Fruit fly (Drosophila melanogaster) whole organism, embryonic: ENCODE measurements around the gene Rtnl1.

Experiments
- CG10654 ChIP-seq: fragments of 200-800 bp; sonication (Bioruptor generic); optimal IDR thresholded peaks from 2 replicates; lab custom pipeline; 2016; ENCODE audit warnings: missing biosample characterization, missing genetic modification characterization
- CG11093 ChIP-seq: fragments of 200-800 bp; sonication (Bioruptor generic); IDR thresholded peaks from 3 replicates; pipeline ENCODE4 v1.3.6; 2022; ENCODE audit warnings: missing biosample characterization, missing genetic modification characterization
- CG12659 ChIP-seq: fragments of 200-800 bp; sonication (Bioruptor generic); optimal IDR thresholded peaks from 3 replicates; lab custom pipeline; 2017; ENCODE audit warnings: mild to moderate bottlenecking, missing biosample characterization, missing genetic modification reagents, missing genetic modification characterization
- CG16863 ChIP-seq: fragments of 200-800 bp; sonication (Bioruptor generic); optimal IDR thresholded peaks from 3 replicates; lab custom pipeline; 2016; ENCODE audit warnings: missing biosample characterization, missing genetic modification characterization
- CG17186 ChIP-seq: fragments of 200-800 bp; sonication (Bioruptor generic); optimal IDR thresholded peaks from 3 replicates; lab custom pipeline; 2017; ENCODE audit warnings: missing biosample characterization, missing genetic modification reagents, missing genetic modification characterization
- CG17361 ChIP-seq: fragments of 200-800 bp; sonication (Bioruptor generic); IDR thresholded peaks from 3 replicates; pipeline ENCODE4 v1.3.6; 2022; ENCODE audit warnings: missing biosample characterization, missing genetic modification characterization
- CG17568 ChIP-seq: fragments of 200-800 bp; sonication (Bioruptor generic); optimal IDR thresholded peaks from 2 replicates; lab custom pipeline; 2018; ENCODE audit warnings: missing biosample characterization, mild to moderate bottlenecking, missing genetic modification characterization, moderate library complexity
- CG17829 ChIP-seq: fragments of 200-800 bp; optimal IDR thresholded peaks from 2 replicates; lab custom pipeline; 2019; ENCODE audit warnings: missing biosample characterization, mild to moderate bottlenecking, missing genetic modification characterization, moderate library complexity
- CG18011 ChIP-seq: fragments of 200-800 bp; sonication (Bioruptor generic); optimal IDR thresholded peaks from 2 replicates; lab custom pipeline; 2017; ENCODE audit warnings: missing biosample characterization, missing genetic modification characterization, mild to moderate bottlenecking, moderate library complexity, missing genotype
- CG2199 ChIP-seq: fragments of 200-800 bp; sonication (Bioruptor generic); IDR thresholded peaks from 3 replicates; pipeline ENCODE4 v1.3.6; 2022; ENCODE audit warnings: missing biosample characterization, missing genetic modification characterization
- CG2678 ChIP-seq: fragments of 200-800 bp; sonication (Bioruptor generic); optimal IDR thresholded peaks from 3 replicates; lab custom pipeline; 2019; ENCODE audit warnings: missing biosample characterization, mild to moderate bottlenecking, missing genetic modification characterization, moderate library complexity
- CG34224 ChIP-seq: fragments of 200-800 bp; sonication (Bioruptor generic); IDR thresholded peaks from 3 replicates; pipeline ENCODE4 v1.3.6; 2022; ENCODE audit warnings: missing biosample characterization, missing genetic modification characterization; ENCODE audit not compliant: partially characterized antibody
- CG3726 ChIP-seq: fragments of 200-800 bp; sonication (Bioruptor generic); IDR thresholded peaks from 3 replicates; pipeline ENCODE4, ENCODE4 v1.3.6; 2022; ENCODE audit warnings: missing biosample characterization, missing genetic modification characterization
- CG5180 ChIP-seq: fragments of 200-800 bp; sonication (Bioruptor generic); optimal IDR thresholded peaks from 3 replicates; lab custom pipeline; 2017; ENCODE audit warnings: missing biosample characterization, missing genetic modification characterization, mild to moderate bottlenecking, moderate library complexity, missing genetic modification reagents
- CG6813 ChIP-seq: fragments of 200-800 bp; sonication (Bioruptor generic); optimal IDR thresholded peaks from 2 replicates; lab custom pipeline; 2017; ENCODE audit warnings: missing biosample characterization, missing genetic modification characterization, mild to moderate bottlenecking, moderate library complexity, missing genetic modification reagents
- CG7271 ChIP-seq: fragments of 200-800 bp; sonication (Bioruptor generic); optimal IDR thresholded peaks from 2 replicates; lab custom pipeline; 2018; ENCODE audit warnings: missing biosample characterization, mild to moderate bottlenecking, missing genetic modification characterization, moderate library complexity
- CTCF ChIP-seq: fragments of 200-800 bp; sonication (Bioruptor generic); optimal IDR thresholded peaks from 2 replicates; lab custom pipeline; 2017; ENCODE audit warnings: missing biosample characterization, mild to moderate bottlenecking, missing genetic modification characterization, moderate library complexity
- Dip2 ChIP-seq: fragments of 200-800 bp; sonication (Bioruptor generic); IDR thresholded peaks from 2 replicates; pipeline ENCODE4 v1.3.6; 2022; ENCODE audit warnings: missing biosample characterization, missing genetic modification characterization
- E2f2 ChIP-seq: fragments of 200-800 bp; sonication (Bioruptor generic); IDR thresholded peaks from 2 replicates; pipeline ENCODE4 v1.3.6; 2022; ENCODE audit warnings: missing biosample characterization, missing genetic modification characterization
- Gsc ChIP-seq: fragments of 200-800 bp; sonication (Bioruptor generic); IDR thresholded peaks from 2 replicates; pipeline ENCODE4 v1.3.6; 2022; ENCODE audit warnings: missing biosample characterization, missing genetic modification characterization
- HHEX ChIP-seq: fragments of 200-800 bp; sonication (Bioruptor generic); optimal IDR thresholded peaks from 3 replicates; lab custom pipeline; 2017; ENCODE audit warnings: missing biosample characterization, mild to moderate bottlenecking, missing genetic modification characterization, missing genetic modification reagents
- HLH4C ChIP-seq: fragments of 200-800 bp; sonication (Bioruptor generic); IDR thresholded peaks from 3 replicates; pipeline ENCODE4 v1.3.6; 2022; ENCODE audit warnings: missing biosample characterization, missing genetic modification characterization; ENCODE audit not compliant: partially characterized antibody
- HLHmδ ChIP-seq: fragments of 200-800 bp; sonication (Bioruptor generic); optimal IDR thresholded peaks from 2 replicates; lab custom pipeline; 2018; ENCODE audit warnings: missing biosample characterization, mild to moderate bottlenecking, missing genetic modification characterization, moderate library complexity
- Max ChIP-seq: fragments of 200-800 bp; sonication (Bioruptor generic); optimal IDR thresholded peaks from 2 replicates; lab custom pipeline; 2016; ENCODE audit warnings: missing biosample characterization, mild to moderate bottlenecking, missing genetic modification characterization
- Meics ChIP-seq: fragments of 200-800 bp; sonication (Bioruptor generic); optimal IDR thresholded peaks from 2 replicates; lab custom pipeline; 2017; ENCODE audit warnings: missing biosample characterization, mild to moderate bottlenecking, missing genetic modification characterization
- Sox100B ChIP-seq: fragments of 200-800 bp; sonication (Bioruptor generic); optimal IDR thresholded peaks from 3 replicates; lab custom pipeline; 2018; ENCODE audit warnings: missing biosample characterization, mild to moderate bottlenecking, missing genetic modification characterization
- Tbp ChIP-seq: fragments of >200 bp; optimal IDR thresholded peaks from 2 replicates; lab custom pipeline; 2018; ENCODE audit warnings: missing biosample characterization, missing genetic modification characterization
- al ChIP-seq: fragments of 200-800 bp; sonication (Bioruptor generic); IDR thresholded peaks from 2 replicates; pipeline ENCODE4 v1.3.6; 2022; ENCODE audit warnings: missing biosample characterization, missing genetic modification characterization
- bab2 ChIP-seq: fragments of 200-800 bp; sonication (Bioruptor generic); optimal IDR thresholded peaks from 2 replicates; lab custom pipeline; 2016; ENCODE audit warnings: missing biosample characterization, missing genetic modification characterization
- bowl ChIP-seq: fragments of 200-800 bp; sonication (Bioruptor generic); IDR thresholded peaks from 2 replicates; pipeline ENCODE4 v1.3.6; 2022; ENCODE audit warnings: missing biosample characterization, missing genetic modification characterization
- cas ChIP-seq: fragments of 200-800 bp; sonication (Bioruptor generic); IDR thresholded peaks from 2 replicates; pipeline ENCODE4 v1.3.6; 2022; ENCODE audit warnings: missing biosample characterization, missing genetic modification characterization
- chm ChIP-seq: fragments of 200-800 bp; sonication (Bioruptor generic); IDR thresholded peaks from 2 replicates; pipeline ENCODE4 v1.3.6; 2022; ENCODE audit warnings: missing biosample characterization, missing genetic modification characterization
- gce ChIP-seq: fragments of 200-800 bp; sonication (Bioruptor generic); IDR thresholded peaks from 3 replicates; pipeline ENCODE4 v1.3.6; 2022; ENCODE audit warnings: missing biosample characterization, missing genetic modification characterization
- gsb ChIP-seq: fragments of 200-800 bp; sonication (Bioruptor generic); IDR thresholded peaks from 2 replicates; pipeline ENCODE4 v1.3.6; 2022; ENCODE audit warnings: missing biosample characterization, missing genetic modification characterization
- gsb-n ChIP-seq: fragments of 200-800 bp; sonication (Bioruptor generic); optimal IDR thresholded peaks from 3 replicates; lab custom pipeline; 2018; ENCODE audit warnings: missing biosample characterization, mild to moderate bottlenecking, missing genetic modification characterization
- hb ChIP-seq: fragments of 200-800 bp; sonication (Bioruptor generic); IDR thresholded peaks from 3 replicates; pipeline ENCODE4 v1.3.6; 2022; ENCODE audit warnings: missing biosample characterization, missing genetic modification characterization; ENCODE audit not compliant: partially characterized antibody
- jumu ChIP-seq: fragments of 200-800 bp; sonication (Bioruptor generic); optimal IDR thresholded peaks from 3 replicates; lab custom pipeline; 2016; ENCODE audit warnings: missing biosample characterization, missing genetic modification characterization
- kni ChIP-seq: fragments of 200-800 bp; sonication (Bioruptor generic); optimal IDR thresholded peaks from 3 replicates; lab custom pipeline; 2017; ENCODE audit warnings: mild to moderate bottlenecking, missing biosample characterization, missing genetic modification reagents, missing genetic modification characterization
- lmd ChIP-seq: fragments of 200-800 bp; sonication (Bioruptor generic); IDR thresholded peaks from 2 replicates; pipeline ENCODE4 v1.3.6; 2022; ENCODE audit warnings: missing biosample characterization, missing genetic modification characterization
- luna ChIP-seq: fragments of 200-800 bp; sonication (Bioruptor generic); optimal IDR thresholded peaks from 2 replicates; lab custom pipeline; 2016; ENCODE audit warnings: missing biosample characterization, missing genetic modification characterization
- nom ChIP-seq: fragments of 200-800 bp; sonication (Bioruptor generic); optimal IDR thresholded peaks from 2 replicates; lab custom pipeline; 2017; ENCODE audit warnings: missing biosample characterization, missing genetic modification characterization, mild to moderate bottlenecking, moderate library complexity, missing genetic modification reagents
- org-1 ChIP-seq: fragments of 200-800 bp; sonication (Bioruptor generic); optimal IDR thresholded peaks from 2 replicates; lab custom pipeline; 2017; ENCODE audit warnings: missing biosample characterization, missing genetic modification characterization
- pan ChIP-seq, 4 experiments: fragments of >200 bp in 3 of 4; fragments of 200-800 bp in 1 of 4; sonication (Bioruptor generic) in 1 of 4; optimal IDR thresholded peaks in 3 of 4; IDR thresholded peaks in 1 of 4; 2 replicates each; pipeline versions ENCODE4 v1.3.6 to Lab custom; 2017 to 2022; ENCODE audit warnings: missing biosample characterization in 2 of 4, missing genetic modification characterization in 2 of 4, mixed read lengths in 1 of 4
- peb ChIP-seq: fragments of 200-800 bp; sonication (Bioruptor generic); IDR thresholded peaks from 2 replicates; pipeline ENCODE4 v1.3.6; 2022; ENCODE audit warnings: missing biosample characterization, missing genetic modification characterization
- sens-2 ChIP-seq: fragments of 200-800 bp; sonication (Bioruptor generic); IDR thresholded peaks from 2 replicates; pipeline ENCODE4 v1.3.6; 2022; ENCODE audit warnings: missing biosample characterization, missing genetic modification characterization
- shn ChIP-seq: fragments of 200-800 bp; sonication (Bioruptor generic); optimal IDR thresholded peaks from 3 replicates; lab custom pipeline; 2016; ENCODE audit warnings: missing biosample characterization, missing genetic modification characterization
- slbo ChIP-seq: fragments of 200-800 bp; sonication (Bioruptor generic); IDR thresholded peaks from 2 replicates; pipeline ENCODE4 v1.3.6; 2022; ENCODE audit warnings: missing biosample characterization, missing genetic modification characterization
- unc-4 ChIP-seq: fragments of 200-800 bp; sonication (Bioruptor generic); IDR thresholded peaks from 2 replicates; pipeline ENCODE4 v1.3.6; 2022; ENCODE audit warnings: missing biosample characterization, missing genetic modification characterization; ENCODE audit not compliant: partially characterized antibody
- wek ChIP-seq: fragments of 200-800 bp; sonication (Bioruptor generic); optimal IDR thresholded peaks from 3 replicates; lab custom pipeline; 2018; ENCODE audit warnings: missing biosample characterization, mild to moderate bottlenecking, missing genetic modification characterization, moderate library complexity
- zen ChIP-seq: fragments of 200-800 bp; sonication (Bioruptor generic); optimal IDR thresholded peaks from 3 replicates; lab custom pipeline; 2018; ENCODE audit warnings: missing biosample characterization, mild to moderate bottlenecking, missing genetic modification characterization, moderate library complexity
- zf30C ChIP-seq: fragments of 200-800 bp; sonication (Bioruptor generic); optimal IDR thresholded peaks from 3 replicates; lab custom pipeline; 2018; ENCODE audit warnings: missing biosample characterization, mild to moderate bottlenecking, missing genetic modification characterization

Gene Rtnl1

DNA sequence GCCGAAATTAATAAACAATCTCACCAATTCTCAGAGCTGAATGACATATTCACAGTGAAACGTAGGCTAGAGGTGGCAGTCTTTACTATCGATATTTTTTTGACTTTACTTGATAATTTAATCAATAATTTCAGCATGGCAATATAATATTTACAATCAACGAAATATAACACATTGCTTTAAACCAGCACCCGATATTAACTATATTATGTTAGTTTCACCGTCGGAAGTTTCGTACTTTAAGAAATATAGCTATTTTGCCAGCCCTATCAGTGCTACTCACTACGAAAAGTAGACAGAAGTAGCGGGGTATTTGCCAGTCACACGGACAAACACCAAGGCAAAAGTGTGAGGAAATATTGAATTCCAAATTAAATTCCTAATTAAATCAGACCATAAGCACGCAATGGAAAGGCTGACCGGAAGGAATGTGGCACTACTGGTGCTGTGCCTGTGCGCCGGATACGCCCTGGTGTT lies 1.3 kb upstream of the Rtnl1 start, which contains the start of the genes CG31917, Tfb5 and SelT (continued):
- TF ChIP-seq bowl (GFP tag; lab: Robert Waterston, UW) (no peak), HLHmδ (no peak), sens-2 (GFP tag; lab: Robert Waterston, UW) (no peak), Meics (GFP tag; lab: Kevin White, UChicago) (no peak), slbo (GFP tag; lab: Robert Waterston, UW) (peak; percentile 71), CG17361 (GFP tag; lab: Robert Waterston, UW) (no peak; the same call in 1 of the 3 replicates), cas (GFP tag; lab: Robert Waterston, UW) (no peak), shn (GFP tag; lab: Kevin White, UChicago) (peak; percentile 49), zen (peak; percentile 50), gsb-n (tag; lab: Kevin White, UChicago) (no peak), CG6813 (no peak), CG2199 (GFP tag; lab: Robert Waterston, UW) (no peak), luna (no peak), CTCF (GFP tag; lab: Kevin White, UChicago) (no peak), CG3726 (GFP tag; lab: Robert Waterston, UW) (no peak), CG10654 (GFP tag; lab: Kevin White, UChicago) (no peak), CG12659 (GFP tag; lab: Kevin White, UChicago) (peak; percentile 84), lmd (GFP tag; lab: Robert Waterston, UW) (0 out of 2 replicates have a peak, but pooled peaks have one; percentile 16), CG17829 (peak; percentile 63), kni (GFP tag; lab: Kevin White, UChicago) (no peak), zf30C (GFP tag; lab: Kevin White, UChicago) (no peak), CG11093 (GFP tag; lab: Robert Waterston, UW) (no peak), CG34224 (peak; percentile 74), nom (GFP tag; lab: Kevin White, UChicago) (no peak), CG7271 (tag; lab: Kevin White, UChicago) (no peak), Gsc (no peak), HLH4C (peak; percentile 65), CG5180 (GFP tag; lab: Kevin White, UChicago) (no peak), pan (optimal IDR thresholded peaks at IDR 0.05; lab: Kevin White, UChicago) (no peak), pan (GFP tag; optimal IDR thresholded peaks at IDR 0.05 in 1 of 2, IDR thresholded peaks at IDR 0.05 in 1 of 2) (no peak), Max (GFP tag; lab: Kevin White, UChicago) (peak; percentile 59), CG17186 (GFP tag; lab: Kevin White, UChicago) (no peak), CG17568 (GFP tag; lab: Kevin White, UChicago) (no peak), Tbp (GFP tag; lab: Kevin White, UChicago) (no peak), chm (no peak), HHEX (GFP tag; lab: Kevin White, UChicago) (peak; percentile 25), CG2678 (tag; lab: Kevin White, UChicago) (no peak), unc-4 (peak; percentile 79), peb (GFP tag; lab: Robert Waterston, UW) (no peak), Sox100B (GFP tag; lab: Kevin White, UChicago) (no peak), E2f2 (GFP tag; lab: Robert Waterston, UW) (0 out of 2 replicates have a peak, but pooled peaks have one; percentile 11), wek (GFP tag; lab: Kevin White, UChicago) (no peak), Dip2 (GFP tag; lab: Robert Waterston, UW) (no peak), gce (GFP tag; lab: Robert Waterston, UW) (no peak), CG18011 (GFP tag; lab: Kevin White, UChicago) (no peak), CG16863 (GFP tag; lab: Kevin White, UChicago) (peak; percentile 57), bab2 (peak; percentile 70), hb (GFP tag; lab: Robert Waterston, UW) (peak; percentile 58; the same call in 1 of the 3 replicates), jumu (GFP tag; lab: Kevin White, UChicago) (peak; percentile 46), gsb (GFP tag; lab: Robert Waterston, UW) (no peak), al (GFP tag; lab: Robert Waterston, UW) (no peak), org-1 (no peak)
